Worm (Caenorhabditis elegans): Measurements from ENCODE around the gene F54B11.11.
A peak's percentile ranks its signal among the peaks of the same experiment; 100 is the strongest.

F54B11.11 gene

DNA sequence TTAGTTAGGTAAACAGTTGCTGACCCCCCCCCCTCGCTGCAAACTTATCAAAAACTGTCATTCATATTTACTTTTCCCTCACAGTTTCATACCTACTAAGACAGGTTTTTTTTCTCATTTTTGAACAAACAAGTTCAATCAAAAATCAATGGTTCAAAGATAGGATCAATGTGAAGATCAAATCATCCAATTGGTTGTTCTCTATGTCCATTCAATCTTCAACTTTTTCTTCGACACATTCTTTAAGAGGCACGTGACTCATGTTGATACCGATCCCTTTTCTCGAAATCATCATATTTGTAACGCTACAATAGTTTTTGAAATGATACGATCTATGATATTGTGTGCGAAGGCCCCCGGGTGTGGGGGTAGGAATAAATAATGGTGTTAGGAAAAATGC lies 38.9 kb upstream of the F54B11.11 start (continued):
- no peak for TF ChIP-seq aly-2 (tag; optimal IDR thresholded peaks at IDR 0.05)

DNA sequence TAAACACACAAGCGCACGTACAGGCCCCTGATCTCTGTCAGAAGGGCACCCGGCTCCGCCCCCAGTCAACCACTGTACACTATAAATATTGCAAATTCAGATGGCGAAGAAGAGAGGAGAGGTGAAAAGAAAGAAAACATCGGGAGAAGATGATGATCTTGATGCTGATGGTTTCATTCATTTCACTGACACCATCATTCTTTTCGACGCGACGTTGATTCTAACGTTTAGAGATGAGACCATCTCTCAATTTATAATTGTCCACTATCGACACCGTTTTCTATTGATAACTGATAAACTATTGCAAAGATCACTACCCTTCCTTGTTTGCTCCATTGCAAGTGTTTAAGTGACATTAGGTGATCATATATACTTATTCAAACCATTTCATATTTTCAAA lies 37.2 kb upstream of the F54B11.11 start:
- no peak for TF ChIP-seq pax-3 (tag; optimal IDR thresholded peaks at IDR 0.05)
- no peak for TF ChIP-seq ceh-82 (tag; optimal IDR thresholded peaks at IDR 0.05)
- no peak for TF ChIP-seq jun-1 (tag; optimal IDR thresholded peaks at IDR 0.05)
- TF ChIP-seq nhr-85 (tag), result peak; percentile 87
- no peak for TF ChIP-seq egl-13 (tag; optimal IDR thresholded peaks at IDR 0.05)
- no peak for TF ChIP-seq mep-1 (tag; optimal IDR thresholded peaks at IDR 0.05)
- no peak for TF ChIP-seq tlp-1 (tag; optimal IDR thresholded peaks at IDR 0.05)
- TF ChIP-seq ces-1 (GFP tag; optimal IDR thresholded peaks at IDR 0.05), result no peak
- no peak for TF ChIP-seq rnt-1 (tag; optimal IDR thresholded peaks at IDR 0.05)
- TF ChIP-seq zip-4 (GFP tag; optimal IDR thresholded peaks at IDR 0.05), result no peak
- TF ChIP-seq sox-4 (tag; optimal IDR thresholded peaks at IDR 0.05), result no peak
- no peak for TF ChIP-seq ceh-63 (GFP tag; optimal IDR thresholded peaks at IDR 0.05)
- TF ChIP-seq lin-14 (GFP tag; optimal IDR thresholded peaks at IDR 0.05), result peak; percentile 55
- peak in 1 of 2 experiments; percentile 36 for TF ChIP-seq lsy-2 (tag; optimal IDR thresholded peaks at IDR 0.05)
- peak; percentile 53 for TF ChIP-seq nhr-90 (tag; optimal IDR thresholded peaks at IDR 0.05; ENCODE audit: poor library complexity)
- TF ChIP-seq nhr-47 (tag; optimal IDR thresholded peaks at IDR 0.05), result peak; percentile 55
- TF ChIP-seq ceh-90 (tag; optimal IDR thresholded peaks at IDR 0.05), result no peak
- TF ChIP-seq sup-37 (GFP tag; optimal IDR thresholded peaks at IDR 0.05), result no peak
- TF ChIP-seq nhr-19 (GFP tag; conservative IDR thresholded peaks at IDR 0.05), result peak; percentile 30
- TF ChIP-seq nhr-84 (tag; optimal IDR thresholded peaks at IDR 0.05), result no peak
- no peak for TF ChIP-seq pqm-1 (tag; optimal IDR thresholded peaks at IDR 0.05)
- no peak for TF ChIP-seq egl-27 (tag; optimal IDR thresholded peaks at IDR 0.05)
- TF ChIP-seq C04F5.9 (tag; optimal IDR thresholded peaks at IDR 0.05), result no peak
- TF ChIP-seq lin-13 (GFP tag; optimal IDR thresholded peaks at IDR 0.05), result no peak
- no peak for TF ChIP-seq lir-3 (tag; optimal IDR thresholded peaks at IDR 0.05; ENCODE audit: poor library complexity)
- no peak for TF ChIP-seq xbp-1 (tag; optimal IDR thresholded peaks at IDR 0.05)
- peak; percentile 56 for TF ChIP-seq tbx-2 (tag; optimal IDR thresholded peaks at IDR 0.05)
- no peak for TF ChIP-seq hpl-2 (GFP tag; optimal IDR thresholded peaks at IDR 0.05)
- TF ChIP-seq zag-1 (tag; optimal IDR thresholded peaks at IDR 0.05), result no peak
- TF ChIP-seq nhr-20 (tag; optimal IDR thresholded peaks at IDR 0.05), result peak; percentile 70
- TF ChIP-seq snu-23 (GFP tag; optimal IDR thresholded peaks at IDR 0.05), result peak; percentile 57
- no peak for TF ChIP-seq fkh-8 (tag; optimal IDR thresholded peaks at IDR 0.05)
- TF ChIP-seq sptf-1 (tag; optimal IDR thresholded peaks at IDR 0.05), result no peak
- no peak for TF ChIP-seq fkh-4 (tag; optimal IDR thresholded peaks at IDR 0.05; ENCODE audit: borderline replicate concordance)
- no peak for TF ChIP-seq Y116A8C.19 (tag; optimal IDR thresholded peaks at IDR 0.05; ENCODE audit: borderline replicate concordance)
- TF ChIP-seq nhr-71 (tag; optimal IDR thresholded peaks at IDR 0.05), result peak; percentile 64
- TF ChIP-seq lin-35 (GFP tag; optimal IDR thresholded peaks at IDR 0.05), result peak in 1 of 2 experiments; percentile 75
- TF ChIP-seq lin-15B (tag; optimal IDR thresholded peaks at IDR 0.05), result no peak
- TF ChIP-seq mef-2 (tag; optimal IDR thresholded peaks at IDR 0.05), result no peak
- no peak for TF ChIP-seq mab-9 (GFP tag; IDR thresholded peaks at IDR 0.05)
- TF ChIP-seq fkh-10 (GFP tag; optimal IDR thresholded peaks at IDR 0.05), result no peak
- TF ChIP-seq isw-1 (GFP tag; IDR thresholded peaks at IDR 0.05), result no peak
- TF ChIP-seq ceh-88 (GFP tag; IDR thresholded peaks at IDR 0.05), result no peak
- TF ChIP-seq aha-1 (tag; optimal IDR thresholded peaks at IDR 0.05), result no peak
- TF ChIP-seq skn-1 (tag; optimal IDR thresholded peaks at IDR 0.05), result no peak
- TF ChIP-seq vab-15 (tag; optimal IDR thresholded peaks at IDR 0.05), result no peak
- TF ChIP-seq unc-30 (tag; optimal IDR thresholded peaks at IDR 0.05), result no peak
- TF ChIP-seq C16A3.4 (tag; optimal IDR thresholded peaks at IDR 0.05), result peak; percentile 18
- no peak for TF ChIP-seq mdl-1 (tag; optimal IDR thresholded peaks at IDR 0.05)
- TF ChIP-seq alr-1 (tag; optimal IDR thresholded peaks at IDR 0.05; ENCODE audit: borderline replicate concordance), result no peak
- peak in 4 of 6 experiments; percentile 6 to 71 (median 62) for TF ChIP-seq elt-3 (tag; optimal IDR thresholded peaks at IDR 0.05)
